Worm (Caenorhabditis elegans) whole organism, L4 larva: Measurements from ENCODE around the gene duxl-1.

Experiments used
- F49E8.2 ChIP-seq: sonication (generic microtip); optimal IDR thresholded peaks from 2 replicates; lab custom pipeline; 2016; ENCODE audit warnings: missing compliant biosample characterization, mild to moderate bottlenecking, missing genetic modification characterization, borderline replicate concordance
- aha-1 ChIP-seq: fragments of 150-350 bp; peaks from one replicate; lab custom pipeline; 2014; ENCODE audit warnings: missing biosample characterization, missing genetic modification characterization
- ama-1 ChIP-seq: fragments of 150-350 bp; optimal IDR thresholded peaks from 2 replicates; lab custom pipeline; 2014; ENCODE audit warnings: inconsistent platforms, mixed read lengths
- hlh-11 ChIP-seq: fragments of 200-800 bp; sonication (Bioruptor generic); optimal IDR thresholded peaks from 2 replicates; lab custom pipeline; 2018; ENCODE audit warnings: mild to moderate bottlenecking, missing genetic modification characterization, missing compliant biosample characterization
- nhr-102 ChIP-seq: sonication (generic microtip); optimal IDR thresholded peaks from 2 replicates; lab custom pipeline; 2016; ENCODE audit warnings: mild to moderate bottlenecking, missing genetic modification characterization, moderate library complexity, missing compliant biosample characterization
- pha-4 ChIP-seq, 2 experiments: fragments of 150-350 bp in 1 of 2; fragments of 200-800 bp in 1 of 2; sonication (Bioruptor generic) in 1 of 2; IDR thresholded peaks in 1 of 2; optimal IDR thresholded peaks in 1 of 2; 2 replicates each; pipeline versions ENCODE4 v1.3.6 to Lab custom; 2014 to 2022; ENCODE audit warnings: missing genetic modification characterization in 2 of 2, missing genetic modification reagents in 2 of 2, missing biosample characterization in 1 of 2, missing compliant biosample characterization in 1 of 2
- pqm-1 ChIP-seq: sonication (generic microtip); optimal IDR thresholded peaks from 2 replicates; lab custom pipeline; 2017; ENCODE audit warnings: missing biosample characterization, missing genetic modification characterization
- rbr-2 ChIP-seq: sonication (generic microtip); optimal IDR thresholded peaks from 2 replicates; lab custom pipeline; 2016; ENCODE audit warnings: missing genotype, missing genetic modification characterization, missing compliant biosample characterization
- saeg-2 ChIP-seq: fragments of 200-800 bp; sonication (Bioruptor generic); IDR thresholded peaks from 2 replicates; pipeline ENCODE4 v1.3.6; 2022; ENCODE audit warnings: missing genetic modification reagents, missing genetic modification characterization, missing compliant biosample characterization
- skn-1 ChIP-seq: fragments of 150-350 bp; optimal IDR thresholded peaks from 2 replicates; lab custom pipeline; 2014; ENCODE audit warnings: missing biosample characterization, missing genetic modification characterization

- no peak for TF ChIP-seq pqm-1 (tag; lab: Kevin White, UChicago)
- no peak for TF ChIP-seq rbr-2 (tag; lab: Kevin White, UChicago)
- TF ChIP-seq skn-1 (tag; lab: Kevin White, UChicago), result no peak
- no peak for TF ChIP-seq ama-1 (lab: Kevin White, UChicago)
- no peak for TF ChIP-seq F49E8.2 (tag; lab: Kevin White, UChicago)
- no peak for TF ChIP-seq aha-1 (tag; lab: Kevin White, UChicago)
- no peak for TF ChIP-seq saeg-2 (GFP tag; lab: Robert Waterston, UW)
- no peak for TF ChIP-seq hlh-11
- no peak for TF ChIP-seq pha-4 (GFP tag; IDR thresholded peaks at IDR 0.05; lab: Robert Waterston, UW)
- no peak for TF ChIP-seq pha-4 (tag; optimal IDR thresholded peaks at IDR 0.05; lab: Kevin White, UChicago)
- no peak for TF ChIP-seq nhr-102
Measured at ce11 chrII:1613972-1614371, 49.5 kb upstream of the duxl-1 start, which contains the start of gene fbxa-164.
